Worm (Caenorhabditis elegans): Measurements from ENCODE around the gene rpb-11.
"Not testable (repeated sequence)": the region's sequence is repeated elsewhere in the genome, so short reads cannot be mapped to it uniquely, and the experiment has no call there.

The rpb-11 gene

ce11 chrII:14018192-14018591 lies 41.7 kb upstream of the rpb-11 start (continued):
- TF ChIP-seq tbx-2 (tag; optimal IDR thresholded peaks at IDR 0.05) (peak; percentile 71), snpc-4 (tag; optimal IDR thresholded peaks at IDR 0.05) (peak; percentile 99), fos-1 (tag; optimal IDR thresholded peaks at IDR 0.05) (no peak), fkh-10 (GFP tag; optimal IDR thresholded peaks at IDR 0.05) (no peak), nhr-25 (tag; optimal IDR thresholded peaks at IDR 0.05) (peak; percentile 65), nhr-76 (tag; optimal IDR thresholded peaks at IDR 0.05) (no peak), R02D3.7 (tag; optimal IDR thresholded peaks at IDR 0.05) (peak; percentile 41), nhr-12 (tag; optimal IDR thresholded peaks at IDR 0.05) (no peak), ceh-16 (tag; optimal IDR thresholded peaks at IDR 0.05) (no peak), zag-1 (tag; optimal IDR thresholded peaks at IDR 0.05) (no peak), nhr-28 (tag; optimal IDR thresholded peaks at IDR 0.05) (no peak), ceh-28 (tag; optimal IDR thresholded peaks at IDR 0.05) (no peak), unc-39 (tag; optimal IDR thresholded peaks at IDR 0.05) (no peak), aly-2 (tag; optimal IDR thresholded peaks at IDR 0.05) (no peak), ceh-82 (tag; optimal IDR thresholded peaks at IDR 0.05) (peak; percentile 55)

- TF ChIP-seq lsy-12 (tag; optimal IDR thresholded peaks at IDR 0.05) (no peak), ceh-28 (tag; optimal IDR thresholded peaks at IDR 0.05) (peak; percentile 83)
Observed at ce11 chrII:14018887-14019286, 41.0 kb upstream of the rpb-11 start.

DNA sequence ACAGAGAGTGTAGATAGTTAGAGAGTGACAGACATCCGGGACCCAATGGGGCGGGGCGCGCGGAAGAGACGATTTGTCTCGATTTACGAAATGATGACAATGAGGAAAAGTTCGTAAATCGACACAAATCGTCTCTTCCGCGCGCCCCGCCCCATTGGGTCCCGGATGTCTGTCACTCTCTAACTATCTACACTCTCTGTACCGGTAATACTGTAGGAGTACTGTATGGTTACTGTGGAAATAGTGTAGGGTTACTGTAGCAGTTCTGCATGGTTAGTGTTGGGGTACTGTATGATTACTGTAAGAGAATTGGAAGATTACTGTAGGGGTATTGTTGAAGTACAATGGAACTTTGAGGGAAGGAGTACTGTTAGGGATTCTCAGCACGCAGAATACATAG lies 38.7 kb upstream of the rpb-11 start, which contains the start of gene F01D5.10:
Gene F01D5.10 (minus strand): TSS at position 101 of the 400 bp plus-strand sequence.
- TF ChIP-seq nhr-23, lin-39, egl-27 (tag; optimal IDR thresholded peaks at IDR 0.05): not testable (repeated sequence)

- TF ChIP-seq nhr-43 (tag; optimal IDR thresholded peaks at IDR 0.05; ENCODE audit: poor library complexity, severe bottlenecking) (peak; percentile 6), ceh-28 (tag; optimal IDR thresholded peaks at IDR 0.05) (no peak), R02D3.7 (tag; optimal IDR thresholded peaks at IDR 0.05) (no peak), zag-1 (tag; optimal IDR thresholded peaks at IDR 0.05) (no peak), ama-1 (optimal IDR thresholded peaks at IDR 0.05) (no peak), nhr-67 (tag; optimal IDR thresholded peaks at IDR 0.05) (no peak), pha-4 (tag; optimal IDR thresholded peaks at IDR 0.05) (no peak), nhr-77 (tag; optimal IDR thresholded peaks at IDR 0.05) (no peak), nhr-28 (tag; optimal IDR thresholded peaks at IDR 0.05) (no peak), sea-2 (GFP tag; optimal IDR thresholded peaks at IDR 0.05) (no peak), elt-2 (tag; optimal IDR thresholded peaks at IDR 0.05) (peak; percentile 10), eor-1 (tag; optimal IDR thresholded peaks at IDR 0.05) (no peak), ztf-11 (tag; optimal IDR thresholded peaks at IDR 0.05) (no peak), skn-1 (tag; optimal IDR thresholded peaks at IDR 0.05) (no peak), unc-62 (GFP tag; optimal IDR thresholded peaks at IDR 0.05) (no peak)
Observed at ce11 chrII:14032705-14033104, 27.2 kb upstream of the rpb-11 start.

DNA sequence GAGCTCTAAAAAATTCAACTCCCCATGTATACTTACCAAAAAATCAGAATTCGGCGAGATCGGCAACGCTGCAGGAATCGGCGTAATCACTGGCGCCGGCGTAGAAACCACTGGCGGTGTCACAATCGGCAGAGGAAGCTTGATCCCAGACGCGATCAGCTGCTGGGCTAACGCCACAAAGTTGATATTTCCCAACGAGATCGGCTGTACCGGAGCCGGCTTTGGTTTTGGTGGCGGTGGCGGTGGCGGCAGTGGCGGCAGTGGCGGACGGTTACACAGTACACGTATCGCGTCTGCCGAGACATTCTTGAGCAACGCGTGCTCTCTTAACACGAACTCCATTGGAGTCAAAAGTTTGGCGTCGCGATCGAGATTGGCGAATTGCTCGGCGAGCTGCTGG lies 25.3 kb upstream of the rpb-11 start:
- TF ChIP-seq lin-39 (tag; optimal IDR thresholded peaks at IDR 0.05) = no peak
- TF ChIP-seq ceh-28 (tag; optimal IDR thresholded peaks at IDR 0.05) = no peak
- TF ChIP-seq ztf-11 (tag; optimal IDR thresholded peaks at IDR 0.05) = no peak
- TF ChIP-seq fkh-10 (GFP tag; optimal IDR thresholded peaks at IDR 0.05) = no peak
- no peak for TF ChIP-seq hmg-11 (tag; optimal IDR thresholded peaks at IDR 0.05)
- no peak for TF ChIP-seq snpc-4 (tag; optimal IDR thresholded peaks at IDR 0.05)
- no peak for TF ChIP-seq daf-12 (tag; optimal IDR thresholded peaks at IDR 0.05)
- TF ChIP-seq ceh-16 (tag; optimal IDR thresholded peaks at IDR 0.05) = no peak
- no peak for TF ChIP-seq jun-1 (tag; optimal IDR thresholded peaks at IDR 0.05)
- TF ChIP-seq eor-1 (tag; optimal IDR thresholded peaks at IDR 0.05) = no peak
- TF ChIP-seq tbx-2 (tag; optimal IDR thresholded peaks at IDR 0.05) = no peak
- no peak for TF ChIP-seq ztf-4 (tag; optimal IDR thresholded peaks at IDR 0.05)
- TF ChIP-seq ceh-9 (tag; optimal IDR thresholded peaks at IDR 0.05) = no peak
- no peak for TF ChIP-seq nhr-67 (tag; optimal IDR thresholded peaks at IDR 0.05)
- TF ChIP-seq unc-39 (tag; optimal IDR thresholded peaks at IDR 0.05) = no peak

All from whole organism, L3 larva.